Fruit fly (Drosophila melanogaster) whole organism, embryonic: ENCODE data around the gene Sfp33A2.

Experiments
- Hr51 ChIP-seq, 2 experiments: fragments of 200-800 bp; sonication (Bioruptor generic); optimal IDR thresholded peaks; 2 replicates in 1 of 2; 3 replicates in 1 of 2; lab custom pipeline; 2016 to 2018; ENCODE audit warnings: missing biosample characterization in 2 of 2, missing genetic modification characterization in 2 of 2, mild to moderate bottlenecking in 1 of 2, moderate library complexity in 1 of 2
- Ravus ChIP-seq: fragments of 200-800 bp; sonication (Bioruptor generic); IDR thresholded peaks from 2 replicates; pipeline ENCODE4 v1.3.6; 2022; ENCODE audit warnings: missing biosample characterization, missing genetic modification characterization

DNA sequence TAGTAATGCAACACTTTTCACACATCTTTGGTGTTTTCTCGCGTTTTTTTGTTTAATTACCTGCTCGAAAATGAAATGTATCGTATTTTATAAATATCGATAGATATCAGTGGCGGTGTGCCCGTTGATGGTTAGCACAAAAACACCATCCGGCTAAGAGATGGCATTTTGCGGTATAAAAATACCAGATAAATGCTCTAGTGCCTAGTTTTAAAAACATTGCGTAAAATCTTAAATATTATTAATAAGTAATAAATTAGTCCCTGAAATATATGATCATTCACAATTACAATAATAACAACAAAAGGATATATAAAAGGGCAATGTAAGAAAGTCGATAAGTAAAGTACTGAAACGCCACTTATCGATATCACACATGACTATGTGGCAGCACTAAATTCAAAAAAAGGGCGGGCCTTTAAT lies 23.8 kb upstream of the Sfp33A2 start, which contains the start of gene CycY:
- TF ChIP-seq Hr51 (GFP tag; optimal IDR thresholded peaks at IDR 0.05; lab: Kevin White, UChicago): no peak
- TF ChIP-seq Ravus (GFP tag; lab: Robert Waterston, UW): no peak
